Worm (Caenorhabditis elegans): ENCODE data around the gene gtf-2E2.

Gene gtf-2E2

DNA sequence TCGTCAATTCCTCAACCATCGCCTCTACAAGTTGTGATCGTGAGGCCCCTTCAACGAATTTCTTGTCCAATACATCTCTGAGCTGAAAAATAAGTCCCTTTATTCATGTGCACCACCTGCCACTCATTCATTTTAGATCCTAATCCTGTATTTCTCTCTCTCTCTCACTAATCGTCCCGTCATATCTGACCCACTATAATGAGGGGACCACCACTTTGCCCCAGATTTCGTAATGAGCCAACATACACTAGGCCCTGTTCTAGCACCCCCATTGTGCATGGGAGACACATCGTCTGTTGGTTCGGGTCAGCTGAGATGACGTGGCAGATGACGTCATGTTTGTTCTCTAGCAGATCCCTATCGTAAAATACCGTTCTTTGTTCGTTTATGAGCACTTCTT, 6.9 kb downstream of the gtf-2E2 start:
- TF ChIP-seq lin-39 (tag; optimal IDR thresholded peaks at IDR 0.05): no peak
- no peak for TF ChIP-seq eor-1 (tag; optimal IDR thresholded peaks at IDR 0.05)
- no peak for TF ChIP-seq ceh-16 (tag; optimal IDR thresholded peaks at IDR 0.05)
- TF ChIP-seq nhr-237 (tag; optimal IDR thresholded peaks at IDR 0.05): no peak
- TF ChIP-seq ceh-82 (tag; optimal IDR thresholded peaks at IDR 0.05): no peak
- TF ChIP-seq nfya-1 (tag; optimal IDR thresholded peaks at IDR 0.05; ENCODE audit: insufficient read depth): no peak
- TF ChIP-seq ztf-4 (tag; optimal IDR thresholded peaks at IDR 0.05): no peak
- TF ChIP-seq ceh-9 (tag; optimal IDR thresholded peaks at IDR 0.05): no peak
- no peak for TF ChIP-seq nhr-77 (tag; optimal IDR thresholded peaks at IDR 0.05)
- no peak for TF ChIP-seq nhr-76 (tag; optimal IDR thresholded peaks at IDR 0.05)
- TF ChIP-seq ama-1 (optimal IDR thresholded peaks at IDR 0.05): no peak
- no peak for TF ChIP-seq nhr-43 (tag; optimal IDR thresholded peaks at IDR 0.05; ENCODE audit: poor library complexity, severe bottlenecking)

DNA sequence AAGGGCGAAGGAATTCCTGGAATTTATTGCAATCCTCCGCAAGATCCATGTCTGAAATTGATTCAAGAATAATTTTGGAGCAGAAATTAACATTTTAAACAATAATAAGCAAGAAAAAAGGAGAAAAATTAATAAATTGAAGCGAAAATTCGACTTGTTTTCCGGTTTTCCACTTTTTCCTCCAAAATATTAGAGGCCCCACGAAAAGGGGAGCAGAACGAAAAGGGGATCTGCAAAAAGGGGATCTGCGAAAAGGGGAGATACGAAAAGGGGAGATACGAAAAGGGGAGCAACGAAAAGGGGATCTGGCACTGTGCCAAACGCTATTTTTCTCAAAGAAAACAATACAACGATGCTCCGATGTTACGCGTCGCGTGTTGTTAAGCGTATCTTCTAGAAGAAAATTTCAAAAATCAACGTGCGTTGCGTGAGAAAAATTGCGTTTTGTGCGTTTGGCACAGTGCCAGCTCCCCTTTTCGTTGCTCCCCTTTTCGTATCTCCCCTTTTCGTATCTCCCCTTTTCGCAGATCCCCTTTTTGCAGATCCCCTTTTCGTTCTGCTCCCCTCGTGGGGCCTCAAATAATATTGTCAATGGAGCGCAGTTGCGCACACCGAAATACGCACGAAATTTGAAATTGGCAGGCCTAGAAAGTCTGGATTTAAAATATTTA, 7.7 kb downstream of the gtf-2E2 start, which contains the start of gene Y62F5A.12:
Gene Y62F5A.12, minus strand, starts transcription at position 51 of the 671 bp plus-strand sequence.
- TF ChIP-seq hmg-11 (tag; optimal IDR thresholded peaks at IDR 0.05): peak; percentile 18
- TF ChIP-seq ceh-82 (tag; optimal IDR thresholded peaks at IDR 0.05): peak; percentile 67
- TF ChIP-seq fkh-10 (GFP tag; optimal IDR thresholded peaks at IDR 0.05): peak; percentile 18
- peak; percentile 64 for TF ChIP-seq nhr-23 (tag; optimal IDR thresholded peaks at IDR 0.05)
- TF ChIP-seq jun-1 (tag; optimal IDR thresholded peaks at IDR 0.05): peak; percentile 77
- TF ChIP-seq tbx-2 (tag; optimal IDR thresholded peaks at IDR 0.05): peak; percentile 47
- TF ChIP-seq nhr-25 (tag; optimal IDR thresholded peaks at IDR 0.05): peak; percentile 46
- TF ChIP-seq snpc-4 (tag; optimal IDR thresholded peaks at IDR 0.05): peak; percentile 76
- TF ChIP-seq R02D3.7 (tag; optimal IDR thresholded peaks at IDR 0.05): peak; percentile 57
- peak; percentile 81 for TF ChIP-seq lin-15B (tag; optimal IDR thresholded peaks at IDR 0.05)
- peak; percentile 18 for TF ChIP-seq ztf-4 (tag; optimal IDR thresholded peaks at IDR 0.05)
- TF ChIP-seq lsy-12 (tag; optimal IDR thresholded peaks at IDR 0.05): peak; percentile 81
- peak; percentile 72 for TF ChIP-seq ceh-28 (tag; optimal IDR thresholded peaks at IDR 0.05)
- peak; percentile 2 for TF ChIP-seq nhr-11 (tag; optimal IDR thresholded peaks at IDR 0.05)
- TF ChIP-seq nhr-43 (tag; optimal IDR thresholded peaks at IDR 0.05; ENCODE audit: poor library complexity, severe bottlenecking): peak; percentile 67
- TF ChIP-seq pha-4 (tag; optimal IDR thresholded peaks at IDR 0.05): peak; percentile 67
- TF ChIP-seq elt-2 (tag; optimal IDR thresholded peaks at IDR 0.05): peak; percentile 40
- TF ChIP-seq nfya-1 (tag; optimal IDR thresholded peaks at IDR 0.05; ENCODE audit: insufficient read depth): peak; percentile 54
- TF ChIP-seq lin-39 (tag; optimal IDR thresholded peaks at IDR 0.05): peak; percentile 36

DNA sequence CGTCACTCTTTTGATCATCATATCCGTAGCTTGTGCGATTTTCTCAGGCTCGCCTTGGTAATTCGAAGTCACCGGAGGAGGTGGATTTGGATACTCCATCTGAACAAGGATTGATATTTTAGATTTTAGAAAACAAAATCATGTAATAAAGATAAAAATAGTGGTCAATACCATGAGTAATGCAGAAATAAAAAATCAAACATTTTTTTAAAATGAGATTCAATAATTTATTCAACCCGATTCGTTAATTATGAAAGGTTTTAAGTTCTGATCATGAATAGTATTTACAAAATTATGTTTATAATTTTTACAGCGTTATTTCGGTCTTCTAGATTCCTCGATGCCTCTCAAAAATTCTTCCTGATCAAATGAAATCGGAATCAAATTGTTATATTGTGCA, 8.6 kb downstream of the gtf-2E2 start, which contains the start of gene mdt-8:
Gene mdt-8, minus strand, starts transcription at position 101 of the 400 bp plus-strand sequence.
- no peak for TF ChIP-seq hmg-11 (tag; optimal IDR thresholded peaks at IDR 0.05)

DNA sequence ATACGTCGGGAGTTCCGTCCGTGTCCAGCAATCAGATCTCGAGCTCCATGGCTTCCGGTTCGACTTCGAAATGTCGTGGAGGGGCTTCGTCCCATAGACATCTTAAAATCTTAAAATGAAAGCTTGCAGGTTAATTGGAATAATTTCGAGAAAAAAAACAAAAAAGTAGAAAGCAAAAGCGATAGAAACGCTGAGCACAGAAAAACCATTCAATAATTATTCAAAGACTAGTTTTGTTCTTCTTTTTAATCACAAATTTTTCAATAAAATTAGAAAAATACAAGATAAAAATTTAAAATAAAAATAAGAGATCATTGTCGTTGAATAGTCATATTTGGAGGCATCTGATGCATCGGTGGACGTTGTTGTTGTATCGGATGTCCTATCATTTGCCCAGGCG, 15.3 kb downstream of the gtf-2E2 start, which contains the start of gene age-1:
Gene age-1, minus strand, starts transcription at position 101 of the 400 bp plus-strand sequence.
- TF ChIP-seq nfya-1 (tag; optimal IDR thresholded peaks at IDR 0.05; ENCODE audit: insufficient read depth) (no peak), nhr-12 (tag; optimal IDR thresholded peaks at IDR 0.05) (no peak), ztf-4 (tag; optimal IDR thresholded peaks at IDR 0.05) (no peak), R02D3.7 (tag; optimal IDR thresholded peaks at IDR 0.05) (no peak), nhr-77 (tag; optimal IDR thresholded peaks at IDR 0.05) (no peak), lin-15B (tag; optimal IDR thresholded peaks at IDR 0.05) (no peak), fkh-10 (GFP tag; optimal IDR thresholded peaks at IDR 0.05) (no peak), ceh-82 (tag; optimal IDR thresholded peaks at IDR 0.05) (no peak), nhr-23 (tag; optimal IDR thresholded peaks at IDR 0.05) (no peak), nhr-43 (tag; optimal IDR thresholded peaks at IDR 0.05; ENCODE audit: poor library complexity, severe bottlenecking) (no peak)

DNA sequence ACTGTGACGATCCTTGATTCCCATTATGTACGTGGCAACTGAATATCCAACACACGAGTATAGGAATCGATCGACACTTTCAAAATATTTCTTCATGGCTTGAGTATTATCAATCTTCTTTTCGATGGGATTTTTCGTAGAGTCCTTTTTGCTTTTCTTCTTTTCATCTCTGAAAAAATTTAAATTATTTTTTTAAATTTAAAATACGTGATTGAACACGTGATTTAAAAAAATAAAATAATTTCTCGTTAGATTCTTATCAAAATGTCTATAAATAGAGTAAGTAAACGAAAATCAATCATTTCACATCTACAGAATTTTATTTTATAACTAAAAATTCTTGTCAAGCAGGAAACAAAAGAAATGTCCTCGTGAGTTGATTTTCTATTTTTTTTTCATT, 21.0 kb downstream of the gtf-2E2 start, which contains the start of gene Y62F5A.10:
Gene Y62F5A.10, plus strand, starts transcription at position 301 of the 400 bp plus-strand sequence.
- TF ChIP-seq fkh-2 (tag; optimal IDR thresholded peaks at IDR 0.05): no peak
- TF ChIP-seq nfya-1 (tag; optimal IDR thresholded peaks at IDR 0.05; ENCODE audit: insufficient read depth): no peak
- no peak for TF ChIP-seq elt-3 (tag; optimal IDR thresholded peaks at IDR 0.05)
- TF ChIP-seq sea-2 (GFP tag; optimal IDR thresholded peaks at IDR 0.05): no peak
- no peak for TF ChIP-seq mdl-1 (tag; optimal IDR thresholded peaks at IDR 0.05)
- TF ChIP-seq nhr-77 (tag; optimal IDR thresholded peaks at IDR 0.05): no peak
- TF ChIP-seq unc-62 (GFP tag; optimal IDR thresholded peaks at IDR 0.05): no peak
- TF ChIP-seq ceh-28 (tag; optimal IDR thresholded peaks at IDR 0.05): no peak
- no peak for TF ChIP-seq nhr-28 (tag; optimal IDR thresholded peaks at IDR 0.05)
